Fruit fly (Drosophila melanogaster): ENCODE measurements around the gene CG11786.

dm6 chr3R:25050649-25051048, 4.5 kb downstream of the CG11786 start:
- TF ChIP-seq CG32006 (GFP tag; optimal IDR thresholded peaks at IDR 0.05) (no peak), Hr4 (GFP tag; optimal IDR thresholded peaks at IDR 0.05) (no peak), CG1621 (tag; optimal IDR thresholded peaks at IDR 0.05) (no peak), CG4318 (GFP tag; optimal IDR thresholded peaks at IDR 0.05) (no peak), CG6276 (GFP tag; optimal IDR thresholded peaks at IDR 0.05) (no peak), Sox14 (GFP tag; optimal IDR thresholded peaks at IDR 0.05) (no peak), achi (GFP tag; optimal IDR thresholded peaks at IDR 0.05) (no peak)
